Worm (Caenorhabditis elegans) whole organism, L3 larva: ENCODE measurements around the gene ZC21.6.

Experiments used
- aly-2 ChIP-seq: fragments of 150-350 bp; optimal IDR thresholded peaks from 2 replicates; lab custom pipeline; 2014; ENCODE audit warnings: missing biosample characterization, missing genetic modification characterization
- ama-1 ChIP-seq: fragments of 150-350 bp; optimal IDR thresholded peaks from 2 replicates; lab custom pipeline; 2018
- egl-5 ChIP-seq: fragments of 150-350 bp; optimal IDR thresholded peaks from 2 replicates; lab custom pipeline; 2017; ENCODE audit warnings: missing biosample characterization, missing genetic modification reagents, missing genetic modification characterization, inconsistent platforms
- elt-1 ChIP-seq: fragments of 150-350 bp; optimal IDR thresholded peaks from 2 replicates; lab custom pipeline; 2014; ENCODE audit warnings: missing biosample characterization, missing genetic modification characterization
- fkh-10 ChIP-seq: sonication (generic microtip); optimal IDR thresholded peaks from 2 replicates; lab custom pipeline; 2017; ENCODE audit warnings: missing biosample characterization, missing genetic modification reagents, missing genetic modification characterization
- fos-1 ChIP-seq: fragments of 150-350 bp; optimal IDR thresholded peaks from 2 replicates; lab custom pipeline; 2014; ENCODE audit warnings: missing biosample characterization, missing genetic modification characterization
- hmg-11 ChIP-seq: sonication (generic microtip); optimal IDR thresholded peaks from 2 replicates; lab custom pipeline; 2016; ENCODE audit warnings: missing genetic modification characterization, missing compliant biosample characterization
- lin-15B ChIP-seq: fragments of 150-350 bp; optimal IDR thresholded peaks from 2 replicates; lab custom pipeline; 2014; ENCODE audit warnings: missing biosample characterization, missing genetic modification characterization
- lin-39 ChIP-seq: fragments of 150-350 bp; optimal IDR thresholded peaks from 2 replicates; lab custom pipeline; 2018; ENCODE audit warnings: missing biosample characterization, missing genetic modification reagents, missing genetic modification characterization
- nhr-12 ChIP-seq: fragments of 150-350 bp; optimal IDR thresholded peaks from 2 replicates; lab custom pipeline; 2014; ENCODE audit warnings: missing biosample characterization, missing genetic modification characterization
- unc-62 ChIP-seq: fragments of 150-350 bp; sonication (generic microtip); optimal IDR thresholded peaks from 4 replicates; lab custom pipeline; 2014; ENCODE audit warnings: missing biosample characterization, missing genetic modification reagents, missing genetic modification characterization
- zag-1 ChIP-seq: fragments of 150-350 bp; optimal IDR thresholded peaks from 2 replicates; lab custom pipeline; 2014; ENCODE audit warnings: missing biosample characterization, missing genetic modification characterization
- ztf-11 ChIP-seq: fragments of 150-350 bp; optimal IDR thresholded peaks from 2 replicates; lab custom pipeline; 2014; ENCODE audit warnings: missing biosample characterization, missing genetic modification characterization

DNA sequence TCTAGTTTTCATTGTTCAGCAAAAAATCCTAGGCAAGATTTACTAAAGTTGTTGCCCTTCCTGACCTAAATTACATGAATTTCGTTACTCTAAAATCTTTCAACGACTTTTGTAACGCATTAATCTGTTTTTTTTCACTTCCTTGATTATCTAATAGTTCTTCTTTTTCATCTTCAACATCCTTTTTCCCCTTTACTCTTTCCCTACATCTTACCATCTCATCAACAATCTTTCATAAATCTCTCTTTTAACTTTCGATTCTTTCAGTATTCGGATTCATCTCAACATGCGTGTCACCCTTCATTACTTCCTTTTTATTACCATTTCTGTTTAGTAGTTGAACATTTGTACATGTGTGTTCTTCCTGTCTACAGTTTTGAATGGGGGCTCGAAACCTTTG, 28.5 kb upstream of the ZC21.6 start:
- TF ChIP-seq ama-1 (lab: Kevin White, UChicago), result no peak
- TF ChIP-seq fos-1 (tag; lab: Kevin White, UChicago), result no peak
- peak; percentile 96 for TF ChIP-seq elt-1 (tag; lab: Kevin White, UChicago)
- no peak for TF ChIP-seq egl-5
- no peak for TF ChIP-seq aly-2 (tag; lab: Kevin White, UChicago)
- no peak for TF ChIP-seq lin-15B (tag; lab: Kevin White, UChicago)
- no peak for TF ChIP-seq nhr-12 (tag; lab: Kevin White, UChicago)
- TF ChIP-seq hmg-11 (tag; lab: Kevin White, UChicago), result no peak
- no peak for TF ChIP-seq fkh-10 (GFP tag; lab: Kevin White, UChicago)
- no peak for TF ChIP-seq unc-62 (GFP tag; lab: Kevin White, UChicago)
- TF ChIP-seq zag-1 (tag; lab: Kevin White, UChicago), result no peak
- TF ChIP-seq lin-39 (tag; lab: Kevin White, UChicago), result no peak
- no peak for TF ChIP-seq ztf-11 (tag; lab: Kevin White, UChicago)
